Worm (Caenorhabditis elegans): ENCODE measurements around the gene C06A1.7.

The C06A1.7 gene

ce11 chrII:10537988-10538387 is 26.7 kb upstream of the C06A1.7 start:
- TF ChIP-seq ztf-4 (tag; optimal IDR thresholded peaks at IDR 0.05) (no peak), snpc-4 (tag; optimal IDR thresholded peaks at IDR 0.05) (no peak), nhr-21 (tag; optimal IDR thresholded peaks at IDR 0.05) (peak; percentile 44), sma-3 (GFP tag; optimal IDR thresholded peaks at IDR 0.05) (peak; percentile 73), unc-39 (tag; optimal IDR thresholded peaks at IDR 0.05) (no peak), lin-39 (tag; optimal IDR thresholded peaks at IDR 0.05) (no peak), sma-9 (GFP tag; optimal IDR thresholded peaks at IDR 0.05) (peak; percentile 67), sma-9 (tag; optimal IDR thresholded peaks at IDR 0.05) (no peak), gmeb-1 (tag; optimal IDR thresholded peaks at IDR 0.05) (peak; percentile 72), unc-62 (GFP tag; optimal IDR thresholded peaks at IDR 0.05) (no peak), mdl-1 (tag; optimal IDR thresholded peaks at IDR 0.05) (no peak), crh-2 (tag; optimal IDR thresholded peaks at IDR 0.05) (peak; percentile 58), dmd-4 (tag; optimal IDR thresholded peaks at IDR 0.05) (no peak), nhr-23 (tag; optimal IDR thresholded peaks at IDR 0.05) (no peak), lin-13 (GFP tag; optimal IDR thresholded peaks at IDR 0.05) (peak; percentile 13), ZK546.5 (tag; optimal IDR thresholded peaks at IDR 0.05) (no peak), unc-55 (GFP tag; optimal IDR thresholded peaks at IDR 0.05) (peak; percentile 57), nhr-77 (tag; optimal IDR thresholded peaks at IDR 0.05) (no peak), lsy-2 (tag; optimal IDR thresholded peaks at IDR 0.05) (peak; percentile 48 to 80), Y55F3AM.14 (GFP tag; optimal IDR thresholded peaks at IDR 0.05) (no peak), nhr-11 (tag; optimal IDR thresholded peaks at IDR 0.05) (no peak), nhr-6 (tag; optimal IDR thresholded peaks at IDR 0.05) (no peak), alr-1 (tag; optimal IDR thresholded peaks at IDR 0.05) (no peak), ceh-16 (tag; optimal IDR thresholded peaks at IDR 0.05) (no peak), nhr-25 (tag; optimal IDR thresholded peaks at IDR 0.05) (peak; percentile 71), nhr-129 (tag; optimal IDR thresholded peaks at IDR 0.05) (no peak), ceh-82 (tag; optimal IDR thresholded peaks at IDR 0.05) (no peak), F13H6.1 (tag; optimal IDR thresholded peaks at IDR 0.05) (peak; percentile 55), elt-1 (tag; optimal IDR thresholded peaks at IDR 0.05) (no peak), C34F6.9 (tag; optimal IDR thresholded peaks at IDR 0.05) (peak; percentile 63), ztf-1 (GFP tag; conservative IDR thresholded peaks at IDR 0.05) (no peak), R02D3.7 (tag; optimal IDR thresholded peaks at IDR 0.05) (peak; percentile 12), sem-4 (tag; optimal IDR thresholded peaks at IDR 0.05) (no peak), fos-1 (tag; optimal IDR thresholded peaks at IDR 0.05) (peak; percentile 38), skn-1 (tag; optimal IDR thresholded peaks at IDR 0.05) (no peak)

- TF ChIP-seq ztf-11 (tag; optimal IDR thresholded peaks at IDR 0.05) (no peak), fos-1 (tag; optimal IDR thresholded peaks at IDR 0.05) (no peak), nhr-11 (tag; optimal IDR thresholded peaks at IDR 0.05) (no peak), unc-55 (GFP tag; optimal IDR thresholded peaks at IDR 0.05) (no peak), crh-2 (tag; optimal IDR thresholded peaks at IDR 0.05) (no peak), mdl-1 (tag; optimal IDR thresholded peaks at IDR 0.05) (no peak), C34F6.9 (tag; optimal IDR thresholded peaks at IDR 0.05) (no peak), lin-13 (GFP tag; optimal IDR thresholded peaks at IDR 0.05) (no peak), sma-9 (GFP tag; optimal IDR thresholded peaks at IDR 0.05) (no peak), sma-9 (tag; optimal IDR thresholded peaks at IDR 0.05) (no peak), ztf-1 (GFP tag; conservative IDR thresholded peaks at IDR 0.05) (no peak), elt-1 (tag; optimal IDR thresholded peaks at IDR 0.05) (no peak)
Measured at ce11 chrII:10539232-10539631, 25.5 kb upstream of the C06A1.7 start, which contains the start of gene R166.3. Gene R166.3 (minus strand): TSS chrII:10539332.

ce11 chrII:10541923-10542486 is 22.7 kb upstream of the C06A1.7 start, which contains the start of gene pro-1:
Gene pro-1 (minus strand): TSS chrII:10541996.
- TF ChIP-seq ztf-1 (GFP tag; conservative IDR thresholded peaks at IDR 0.05) (no peak), ztf-11 (tag; optimal IDR thresholded peaks at IDR 0.05) (no peak), C34F6.9 (tag; optimal IDR thresholded peaks at IDR 0.05) (peak; percentile 77), nhr-25 (tag; optimal IDR thresholded peaks at IDR 0.05) (peak; percentile 98), crh-2 (tag; optimal IDR thresholded peaks at IDR 0.05) (peak; percentile 78), lin-39 (tag; optimal IDR thresholded peaks at IDR 0.05) (no peak), snpc-4 (tag; optimal IDR thresholded peaks at IDR 0.05) (no peak), nhr-77 (tag; optimal IDR thresholded peaks at IDR 0.05) (no peak), sma-3 (GFP tag; optimal IDR thresholded peaks at IDR 0.05) (peak; percentile 85), unc-39 (tag; optimal IDR thresholded peaks at IDR 0.05) (no peak), ceh-16 (tag; optimal IDR thresholded peaks at IDR 0.05) (no peak), blmp-1 (tag; optimal IDR thresholded peaks at IDR 0.05; ENCODE audit: insufficient read depth) (peak; percentile 83), nhr-12 (tag; optimal IDR thresholded peaks at IDR 0.05) (no peak), unc-55 (GFP tag; optimal IDR thresholded peaks at IDR 0.05) (peak; percentile 79), egl-27 (tag; optimal IDR thresholded peaks at IDR 0.05) (no peak), alr-1 (tag; optimal IDR thresholded peaks at IDR 0.05) (no peak), nhr-23 (tag; optimal IDR thresholded peaks at IDR 0.05) (no peak), peb-1 (tag; optimal IDR thresholded peaks at IDR 0.05) (no peak), dmd-4 (tag; optimal IDR thresholded peaks at IDR 0.05) (no peak), ZK546.5 (tag; optimal IDR thresholded peaks at IDR 0.05) (no peak), aly-2 (tag; optimal IDR thresholded peaks at IDR 0.05) (no peak), nhr-10 (tag; optimal IDR thresholded peaks at IDR 0.05) (no peak), mdl-1 (tag; optimal IDR thresholded peaks at IDR 0.05) (no peak), F13H6.1 (tag; optimal IDR thresholded peaks at IDR 0.05) (peak; percentile 84), elt-3 (tag; optimal IDR thresholded peaks at IDR 0.05) (no peak), nhr-21 (tag; optimal IDR thresholded peaks at IDR 0.05) (peak; percentile 79), lsy-2 (tag; optimal IDR thresholded peaks at IDR 0.05) (peak; percentile 28 to 89), mab-5 (tag; optimal IDR thresholded peaks at IDR 0.05) (peak; percentile 33), lin-13 (GFP tag; optimal IDR thresholded peaks at IDR 0.05) (peak; percentile 79), gmeb-1 (tag; optimal IDR thresholded peaks at IDR 0.05) (peak; percentile 83), elt-1 (tag; optimal IDR thresholded peaks at IDR 0.05) (no peak), unc-62 (GFP tag; optimal IDR thresholded peaks at IDR 0.05) (no peak), ama-1 (optimal IDR thresholded peaks at IDR 0.05) (peak; percentile 97), lin-11 (tag; optimal IDR thresholded peaks at IDR 0.05) (no peak)

All from whole organism, L2 larva.